Worm (Caenorhabditis elegans): ENCODE results near the gene somi-1.

The somi-1 gene

ce11 chrV:13385798-13386197 lies 5.4 kb downstream of the somi-1 start, which contains the start of gene gcy-34:
TSS of gene gcy-34 (minus strand) at chrV:13385898.
- TF ChIP-seq pax-3 (tag; optimal IDR thresholded peaks at IDR 0.05) (no peak), unc-30 (tag; optimal IDR thresholded peaks at IDR 0.05) (no peak), unc-130 (tag; optimal IDR thresholded peaks at IDR 0.05) (no peak), efl-1 (optimal IDR thresholded peaks at IDR 0.05) (no peak), efl-1 (GFP tag; optimal IDR thresholded peaks at IDR 0.05 in 1 of 2) (no peak), pag-3 (tag; optimal IDR thresholded peaks at IDR 0.05; ENCODE audit: borderline replicate concordance, insufficient read depth) (no peak), C04F5.9 (tag; optimal IDR thresholded peaks at IDR 0.05) (no peak), F16B12.6 (tag; optimal IDR thresholded peaks at IDR 0.05) (no peak), nhr-11 (tag; optimal IDR thresholded peaks at IDR 0.05) (peak; percentile 1)

- TF ChIP-seq elt-2 (tag; optimal IDR thresholded peaks at IDR 0.05) (peak; percentile 56), efl-3 (GFP tag; optimal IDR thresholded peaks at IDR 0.05) (no peak)
Observed at ce11 chrV:13380980-13381379, 10.2 kb downstream of the somi-1 start, which contains the start of gene cpz-2. TSS of gene cpz-2 (plus strand) at chrV:13381189.

- TF ChIP-seq nhr-71 (tag; optimal IDR thresholded peaks at IDR 0.05) (peak; percentile 85), dsc-1 (tag; optimal IDR thresholded peaks at IDR 0.05) (no peak), nhr-11 (tag; optimal IDR thresholded peaks at IDR 0.05) (peak; percentile 26), nhr-28 (tag; optimal IDR thresholded peaks at IDR 0.05) (no peak), nhr-84 (tag; optimal IDR thresholded peaks at IDR 0.05) (no peak), pax-3 (tag; optimal IDR thresholded peaks at IDR 0.05) (peak; percentile 10), isw-1 (GFP tag; IDR thresholded peaks at IDR 0.05) (no peak), aly-2 (tag; optimal IDR thresholded peaks at IDR 0.05) (no peak), unc-86 (tag; optimal IDR thresholded peaks at IDR 0.05) (no peak), efl-1 (optimal IDR thresholded peaks at IDR 0.05) (peak; percentile 16 to 47), efl-1 (GFP tag; optimal IDR thresholded peaks at IDR 0.05 in 1 of 2) (peak in 1 of 2 experiments; percentile 95), unc-130 (tag; optimal IDR thresholded peaks at IDR 0.05) (peak; percentile 87), nhr-19 (GFP tag; conservative IDR thresholded peaks at IDR 0.05) (peak; percentile 69), lin-13 (GFP tag; optimal IDR thresholded peaks at IDR 0.05) (peak; percentile 63), C16A3.4 (tag; optimal IDR thresholded peaks at IDR 0.05) (peak; percentile 55), grh-1 (GFP tag; IDR thresholded peaks at IDR 0.05) (peak; percentile 100), hlh-17 (GFP tag; optimal IDR thresholded peaks at IDR 0.05; ENCODE audit: borderline replicate concordance) (no peak), nhr-90 (tag; optimal IDR thresholded peaks at IDR 0.05; ENCODE audit: poor library complexity) (peak; percentile 85), dpl-1 (GFP tag; optimal IDR thresholded peaks at IDR 0.05) (peak; percentile 26 to 74 (median 51)), ama-1 (optimal IDR thresholded peaks at IDR 0.05) (no peak), mep-1 (tag; optimal IDR thresholded peaks at IDR 0.05) (peak; percentile 69), tlp-1 (tag; optimal IDR thresholded peaks at IDR 0.05) (no peak), skn-1 (tag; optimal IDR thresholded peaks at IDR 0.05) (no peak), nhr-20 (tag; optimal IDR thresholded peaks at IDR 0.05) (peak; percentile 89), efl-3 (GFP tag; optimal IDR thresholded peaks at IDR 0.05) (peak; percentile 26), nhr-47 (tag; optimal IDR thresholded peaks at IDR 0.05) (peak; percentile 70), nhr-85 (tag) (peak; percentile 100), xbp-1 (tag; optimal IDR thresholded peaks at IDR 0.05) (peak; percentile 40), mdl-1 (tag; optimal IDR thresholded peaks at IDR 0.05) (peak in 1 of 2 experiments; percentile 92), snu-23 (GFP tag; optimal IDR thresholded peaks at IDR 0.05) (peak; percentile 82), blmp-1 (tag; optimal IDR thresholded peaks at IDR 0.05) (peak; percentile 86), egl-27 (tag; optimal IDR thresholded peaks at IDR 0.05) (peak in 1 of 2 experiments; percentile 41), swsn-7 (tag; optimal IDR thresholded peaks at IDR 0.05) (peak; percentile 38), tbx-2 (tag; optimal IDR thresholded peaks at IDR 0.05) (peak; percentile 72), lin-35 (GFP tag; optimal IDR thresholded peaks at IDR 0.05) (peak; percentile 40 to 82), elt-2 (tag; optimal IDR thresholded peaks at IDR 0.05) (no peak), lsy-2 (tag; optimal IDR thresholded peaks at IDR 0.05) (peak; percentile 57 to 82), hlh-4 (tag; optimal IDR thresholded peaks at IDR 0.05) (no peak), lin-39 (tag; optimal IDR thresholded peaks at IDR 0.05) (no peak), ceh-82 (tag; optimal IDR thresholded peaks at IDR 0.05) (peak in 1 of 3 experiments; percentile 19), rnt-1 (tag; optimal IDR thresholded peaks at IDR 0.05) (peak; percentile 36), zip-4 (GFP tag; optimal IDR thresholded peaks at IDR 0.05) (peak; percentile 31), lir-3 (tag; optimal IDR thresholded peaks at IDR 0.05; ENCODE audit: poor library complexity) (no peak), lin-14 (GFP tag; optimal IDR thresholded peaks at IDR 0.05) (peak; percentile 96)
Observed at ce11 chrV:13380178-13380577, 11.0 kb downstream of the somi-1 start, which contains the start of gene ifbp-1. TSS of gene ifbp-1 (minus strand) at chrV:13380262.

Data from whole organism, L1 larva.